Worm (Caenorhabditis elegans) whole organism, young adult: ENCODE measurements around the gene unc-62.

ENCODE experiments used
- B0336.3 ChIP-seq: fragments of 200-800 bp; sonication (Bioruptor generic); IDR thresholded peaks from 2 replicates; pipeline ENCODE4 v1.3.6; 2022; ENCODE audit warnings: missing genetic modification characterization, missing compliant biosample characterization
- F22D6.2 ChIP-seq: sonication (generic microtip); optimal IDR thresholded peaks from 2 replicates; lab custom pipeline; 2016; ENCODE audit warnings: mild to moderate bottlenecking, missing genetic modification characterization, missing compliant biosample characterization
- F33H1.4 ChIP-seq: fragments of 200-800 bp; sonication (Bioruptor generic); IDR thresholded peaks from 2 replicates; pipeline ENCODE4 v1.3.6; 2022; ENCODE audit warnings: missing genetic modification reagents, missing genetic modification characterization, missing compliant biosample characterization
- K12H6.12 ChIP-seq: fragments of 200-800 bp; sonication (Bioruptor generic); optimal IDR thresholded peaks from 2 replicates; lab custom pipeline; 2018; ENCODE audit warnings: mild to moderate bottlenecking, missing genetic modification characterization, missing compliant biosample characterization
- T26A5.8 ChIP-seq: sonication (generic microtip); optimal IDR thresholded peaks from 2 replicates; lab custom pipeline; 2016; ENCODE audit warnings: missing genetic modification characterization, missing compliant biosample characterization
- Y53F4B.3 ChIP-seq: fragments of 200-800 bp; sonication (Bioruptor generic); IDR thresholded peaks from 2 replicates; pipeline ENCODE4 v1.3.6; 2022; ENCODE audit warnings: missing genetic modification reagents, missing genetic modification characterization, missing compliant biosample characterization
- attf-6 ChIP-seq: fragments of 200-800 bp; sonication (Bioruptor generic); IDR thresholded peaks from 2 replicates; pipeline ENCODE4 v1.3.6; 2022; ENCODE audit warnings: missing genetic modification reagents, missing genetic modification characterization, missing compliant biosample characterization
- cebp-2 ChIP-seq: fragments of 200-800 bp; sonication (Bioruptor generic); IDR thresholded peaks from 2 replicates; pipeline ENCODE4 v1.3.6; 2022; ENCODE audit warnings: missing genetic modification characterization, missing compliant biosample characterization
- ceh-27 ChIP-seq: fragments of 200-800 bp; sonication (Bioruptor generic); optimal IDR thresholded peaks from 2 replicates; lab custom pipeline; 2018; ENCODE audit warnings: mild to moderate bottlenecking, missing genetic modification characterization, moderate library complexity, missing compliant biosample characterization
- ceh-58 ChIP-seq: fragments of 200-800 bp; sonication (Bioruptor generic); IDR thresholded peaks from 2 replicates; pipeline ENCODE4 v1.3.6; 2022; ENCODE audit warnings: missing genetic modification characterization, missing compliant biosample characterization
- ceh-91 ChIP-seq: fragments of 200-800 bp; sonication (Bioruptor generic); IDR thresholded peaks from 2 replicates; pipeline ENCODE4 v1.3.6; 2022; ENCODE audit warnings: missing genetic modification reagents, missing genetic modification characterization, missing compliant biosample characterization
- die-1 ChIP-seq: sonication (generic microtip); optimal IDR thresholded peaks from 2 replicates; lab custom pipeline; 2016; ENCODE audit warnings: missing genotype, mild to moderate bottlenecking, missing genetic modification characterization, missing compliant biosample characterization
- dpff-1 ChIP-seq: sonication (generic microtip); optimal IDR thresholded peaks from 2 replicates; lab custom pipeline; 2017; ENCODE audit warnings: mild to moderate bottlenecking, missing genetic modification characterization, missing compliant biosample characterization
- efl-1 ChIP-seq: fragments of 150-350 bp; optimal IDR thresholded peaks from 2 replicates; lab custom pipeline; 2014; ENCODE audit warnings: missing biosample characterization, missing genetic modification reagents, missing genetic modification characterization
- hlh-26 ChIP-seq: fragments of 200-800 bp; sonication (Bioruptor generic); conservative IDR thresholded peaks from 2 replicates; pipeline ENCODE4 v1.3.6; 2022; ENCODE audit warnings: missing genetic modification reagents, missing genetic modification characterization, missing compliant biosample characterization
- hsf-1 ChIP-seq: fragments of 200-800 bp; sonication (Bioruptor generic); IDR thresholded peaks from 2 replicates; pipeline ENCODE4 v1.3.6; 2022; ENCODE audit warnings: missing genetic modification reagents, missing genetic modification characterization, missing compliant biosample characterization
- lin-26 ChIP-seq: fragments of 200-800 bp; sonication (Bioruptor generic); IDR thresholded peaks from 2 replicates; pipeline ENCODE4 v1.3.6; 2022; ENCODE audit warnings: missing genetic modification reagents, missing genetic modification characterization, missing compliant biosample characterization
- lin-35 ChIP-seq, 3 experiments: fragments of 150-350 bp in 2 of 3; sonication (generic microtip) in 1 of 3; optimal IDR thresholded peaks; 2 replicates each; lab custom pipeline; 2014 to 2018; ENCODE audit warnings: missing biosample characterization in 3 of 3, missing genetic modification characterization in 3 of 3, missing genetic modification reagents in 3 of 3
- madf-3 ChIP-seq: fragments of 200-800 bp; sonication (Bioruptor generic); IDR thresholded peaks from 2 replicates; pipeline ENCODE4 v1.3.6; 2022; ENCODE audit warnings: missing genetic modification reagents, missing genetic modification characterization, missing compliant biosample characterization
- mcd-1 ChIP-seq: fragments of 200-800 bp; sonication (Bioruptor generic); IDR thresholded peaks from 2 replicates; pipeline ENCODE4 v1.3.6; 2022; ENCODE audit warnings: missing genetic modification reagents, missing genetic modification characterization, missing compliant biosample characterization
- nfyb-1 ChIP-seq: fragments of 200-800 bp; sonication (Bioruptor generic); IDR thresholded peaks from 2 replicates; pipeline ENCODE4 v1.3.6; 2022; ENCODE audit warnings: missing genetic modification reagents, missing genetic modification characterization, missing compliant biosample characterization
- pbrm-1 ChIP-seq: fragments of 200-800 bp; sonication (Bioruptor generic); IDR thresholded peaks from 2 replicates; pipeline ENCODE4 v1.3.6; 2022; ENCODE audit warnings: missing genetic modification reagents, missing genetic modification characterization, missing compliant biosample characterization
- unc-62 ChIP-seq: fragments of 150-350 bp; optimal IDR thresholded peaks from 2 replicates; lab custom pipeline; 2014; ENCODE audit warnings: missing biosample characterization, missing genetic modification reagents, missing genetic modification characterization
- zfh-2 ChIP-seq: fragments of 200-800 bp; sonication (Bioruptor generic); conservative IDR thresholded peaks from 2 replicates; pipeline ENCODE4 v1.3.6; 2022; ENCODE audit warnings: missing genetic modification reagents, missing genetic modification characterization, missing compliant biosample characterization
- ztf-22 ChIP-seq: fragments of 200-800 bp; sonication (Bioruptor generic); optimal IDR thresholded peaks from 2 replicates; lab custom pipeline; 2018; ENCODE audit warnings: mild to moderate bottlenecking, missing genetic modification characterization, moderate library complexity, missing compliant biosample characterization
- ztf-25 ChIP-seq: fragments of 200-800 bp; sonication (Bioruptor generic); IDR thresholded peaks from 2 replicates; pipeline ENCODE4 v1.3.6; 2022; ENCODE audit warnings: missing genetic modification reagents, missing genetic modification characterization, missing compliant biosample characterization
- ztf-26 ChIP-seq: sonication (generic microtip); optimal IDR thresholded peaks from 2 replicates; lab custom pipeline; 2017; ENCODE audit warnings: missing genetic modification characterization, missing compliant biosample characterization

Gene unc-62

DNA sequence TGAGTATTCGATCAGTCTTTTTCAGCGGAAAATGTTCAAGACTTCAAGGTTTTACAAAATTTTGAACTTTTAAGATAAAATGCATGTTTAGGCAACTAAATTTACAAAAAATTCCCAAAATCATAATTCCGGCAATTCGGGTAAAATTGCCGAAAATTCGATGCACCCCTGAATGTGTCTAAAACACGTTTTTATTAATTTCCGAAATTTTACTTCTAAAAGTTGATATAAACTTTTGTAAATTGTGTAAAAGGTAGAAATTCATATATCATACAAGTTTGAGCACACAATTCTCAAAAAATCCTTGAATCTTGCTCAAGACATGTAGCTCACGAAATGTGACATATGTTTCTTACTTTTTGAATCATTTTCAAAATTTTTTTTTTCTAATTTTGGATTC, 27.8 kb downstream of the unc-62 start:
- TF ChIP-seq K12H6.12: no peak
- TF ChIP-seq, all 124 proteins: peak for 0

DNA sequence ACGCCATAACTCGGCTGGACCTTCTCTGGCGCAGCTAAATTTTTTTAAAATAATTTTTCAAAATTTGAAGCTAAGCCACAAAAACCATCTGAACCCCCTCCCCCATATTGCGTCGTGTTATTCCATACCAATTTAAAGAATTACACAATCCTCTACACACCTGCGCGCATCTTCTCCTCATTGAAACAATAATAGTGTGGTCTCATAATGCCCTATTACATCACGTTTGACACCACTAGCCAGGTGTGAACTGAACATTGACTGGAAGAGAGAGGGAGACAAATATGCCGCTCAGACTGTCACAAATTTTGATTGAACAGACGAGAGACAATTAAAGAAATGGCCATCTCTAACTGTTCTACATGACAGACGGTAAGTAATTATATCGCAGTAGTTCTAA, 28.3 kb downstream of the unc-62 start:
- TF ChIP-seq F33H1.4 (GFP tag; lab: Robert Waterston, UW): no peak
- no peak for TF ChIP-seq madf-3
- peak; percentile 70 for TF ChIP-seq unc-62 (GFP tag; lab: Kevin White, UChicago)

DNA sequence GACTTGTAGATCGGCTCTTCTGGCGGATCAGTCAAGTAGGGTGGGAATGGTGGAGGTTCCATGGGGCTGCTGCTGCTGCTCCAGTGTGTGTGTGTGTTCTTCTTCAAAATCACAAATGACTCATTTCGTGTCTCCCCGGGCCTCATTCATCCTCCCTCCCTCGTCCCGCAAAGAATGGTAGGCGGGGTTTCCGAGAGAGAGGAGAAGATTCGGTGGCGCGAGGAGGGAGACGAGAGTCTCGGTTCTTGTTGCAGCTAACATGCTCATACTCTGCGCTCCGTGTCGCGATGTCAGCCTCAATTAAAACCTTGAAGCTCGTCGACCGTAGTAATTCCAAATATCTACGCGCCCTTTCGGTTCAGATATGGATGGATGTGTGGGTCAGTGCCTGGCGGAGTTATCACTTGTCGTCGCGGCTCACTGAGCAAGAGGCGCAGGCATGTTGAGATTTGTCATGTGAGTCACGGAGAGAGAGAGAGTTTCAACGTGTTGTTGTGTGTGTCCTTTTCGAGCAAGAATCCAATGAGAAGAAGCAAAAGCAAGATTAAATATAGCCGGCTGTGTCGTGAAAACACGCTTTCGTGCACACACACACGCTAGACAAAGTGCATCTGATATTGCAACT, 29.7 kb downstream of the unc-62 start:
- TF ChIP-seq mcd-1 (GFP tag; lab: Robert Waterston, UW) (0 out of 2 replicates have a peak, but pooled peaks have one; percentile 10), F22D6.2 (no peak), die-1 (tag; lab: Kevin White, UChicago) (peak; percentile 5), ceh-58 (GFP tag; lab: Robert Waterston, UW) (0 out of 2 replicates have a peak, but pooled peaks have one; percentile 16), ceh-91 (no peak), ztf-25 (GFP tag; lab: Robert Waterston, UW) (no peak), zfh-2 (GFP tag; lab: Robert Waterston, UW) (peak; percentile 86)

DNA sequence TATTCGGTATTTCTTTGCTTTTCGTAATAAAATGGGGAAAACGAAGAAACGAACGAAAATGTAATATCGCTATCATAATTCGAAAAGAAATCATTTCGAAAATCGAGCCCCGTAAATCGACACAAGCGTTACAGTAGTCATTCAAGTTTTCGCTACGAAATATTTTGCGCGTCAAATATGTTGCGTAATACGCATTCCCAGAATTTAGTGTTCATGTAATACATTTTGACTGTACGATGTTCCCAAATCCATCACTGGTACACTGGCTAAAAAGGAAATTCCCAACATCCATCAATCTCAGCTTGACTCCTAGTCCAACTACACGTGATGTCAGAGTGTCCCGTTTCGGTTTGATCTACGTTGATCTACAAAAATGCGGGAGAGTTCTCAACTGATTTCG, 30.7 kb downstream of the unc-62 start:
- TF ChIP-seq ceh-27 (GFP tag; lab: Kevin White, UChicago) (no peak), lin-26 (GFP tag; lab: Robert Waterston, UW) (0 out of 2 replicates have a peak, but pooled peaks have one; percentile 16), attf-6 (GFP tag; lab: Robert Waterston, UW) (no peak)

DNA sequence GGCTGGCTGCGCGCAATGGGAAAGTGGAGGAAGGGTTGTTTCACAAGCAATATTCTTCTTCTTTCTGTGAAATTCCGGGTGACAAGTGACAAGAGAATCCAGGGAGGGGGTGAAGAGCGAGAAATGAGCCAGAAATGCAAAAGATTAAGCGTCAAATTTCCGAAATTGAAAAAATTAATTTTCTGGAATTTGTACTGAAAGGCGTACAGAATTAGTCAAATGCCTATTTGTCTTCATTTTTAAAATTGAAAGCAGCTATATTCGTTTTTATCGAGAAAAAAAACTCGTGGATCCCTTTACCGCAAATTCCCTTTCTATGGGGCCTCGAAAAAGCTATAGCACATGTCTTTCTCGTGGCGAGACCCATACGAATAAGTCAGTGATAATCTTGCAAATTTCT, 38.5 kb downstream of the unc-62 start:
- TF ChIP-seq pbrm-1 (GFP tag; lab: Robert Waterston, UW) (no peak), dpff-1 (tag; lab: Kevin White, UChicago) (no peak), ztf-22 (no peak), hsf-1 (GFP tag; lab: Robert Waterston, UW) (no peak), T26A5.8 (tag; lab: Kevin White, UChicago) (no peak), ztf-26 (tag; lab: Kevin White, UChicago) (no peak), efl-1 (GFP tag; lab: Kevin White, UChicago) (no peak), nfyb-1 (GFP tag; lab: Robert Waterston, UW) (no peak), lin-35 (GFP tag; optimal IDR thresholded peaks at IDR 0.05; lab: Kevin White, UChicago) (no peak)

DNA sequence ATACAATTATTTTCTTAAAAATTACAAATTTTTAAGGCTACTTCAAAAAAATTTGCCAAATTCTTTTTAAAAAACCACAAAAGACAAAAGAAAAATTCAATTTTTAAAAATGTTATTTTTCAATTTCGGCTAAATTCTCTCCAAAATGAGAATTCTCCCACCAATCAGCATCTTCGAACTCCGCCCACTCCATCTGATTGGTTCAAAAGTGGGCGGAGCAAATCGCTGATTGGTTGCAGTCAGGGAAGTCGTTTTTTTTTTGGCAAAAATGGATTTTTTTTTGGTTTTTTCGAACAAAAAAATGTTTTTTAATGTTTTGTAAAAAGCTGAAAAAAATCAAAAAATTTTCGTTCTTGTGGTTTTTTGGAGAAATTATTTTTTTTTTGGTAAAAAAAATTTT, 42.6 kb downstream of the unc-62 start:
- TF ChIP-seq hlh-26 (GFP tag; lab: Robert Waterston, UW) (no peak), ceh-27 (GFP tag; lab: Kevin White, UChicago) (no peak), cebp-2 (GFP tag; lab: Robert Waterston, UW) (no peak), nfyb-1 (GFP tag; lab: Robert Waterston, UW) (peak; percentile 76), B0336.3 (GFP tag; lab: Robert Waterston, UW) (no peak), Y53F4B.3 (GFP tag; lab: Robert Waterston, UW) (no peak)

DNA sequence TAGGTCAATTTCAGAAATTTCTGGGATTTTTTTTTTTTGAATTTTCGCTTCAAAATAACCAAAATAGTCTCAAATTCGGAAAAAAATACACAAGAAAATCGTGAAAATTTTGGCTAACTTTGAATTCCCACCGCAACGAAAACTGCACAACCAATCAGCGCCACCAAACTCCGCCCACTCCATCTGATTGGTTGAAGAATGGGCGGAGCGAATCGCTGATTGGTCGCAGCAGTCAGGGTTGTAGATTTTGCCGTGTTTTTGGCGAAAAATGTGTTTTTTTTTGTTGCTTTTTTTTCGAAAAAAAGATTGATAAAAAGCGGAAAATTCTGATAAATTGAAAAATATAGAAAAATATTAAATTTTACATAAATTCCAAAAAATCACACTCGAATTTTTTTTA, 49.6 kb downstream of the unc-62 start:
- TF ChIP-seq nfyb-1 (GFP tag; lab: Robert Waterston, UW) (peak; percentile 45; the same call in 1 of the 2 replicates), madf-3 (no peak)
